Fruit fly (Drosophila melanogaster) whole organism, prepupa: ENCODE results near the gene Mettl3.

Experiments
- CG10669 ChIP-seq: fragments of 200-800 bp; sonication (Bioruptor generic); optimal IDR thresholded peaks from 3 replicates; lab custom pipeline; 2018; ENCODE audit warnings: missing biosample characterization, mild to moderate bottlenecking, missing genetic modification characterization, moderate library complexity
- CG11294 ChIP-seq: fragments of 200-800 bp; sonication (Bioruptor generic); IDR thresholded peaks from 2 replicates; pipeline ENCODE4 v1.3.6; 2022; ENCODE audit warnings: missing biosample characterization, missing genetic modification characterization
- CG11762 ChIP-seq: fragments of 200-800 bp; sonication (Bioruptor generic); optimal IDR thresholded peaks from 3 replicates; lab custom pipeline; 2016; ENCODE audit warnings: missing biosample characterization, missing genetic modification characterization; ENCODE audit not compliant: insufficient read depth
- CG11902 ChIP-seq: fragments of 200-800 bp; sonication (Bioruptor generic); optimal IDR thresholded peaks from 3 replicates; lab custom pipeline; 2016; ENCODE audit warnings: missing biosample characterization, missing genetic modification characterization
- CG15336 ChIP-seq: fragments of 200-800 bp; sonication (Bioruptor generic); IDR thresholded peaks from 2 replicates; pipeline ENCODE4 v1.3.6; 2022; ENCODE audit warnings: missing biosample characterization, missing genetic modification characterization
- CG1621 ChIP-seq: fragments of 200-800 bp; sonication (Bioruptor generic); optimal IDR thresholded peaks from 3 replicates; lab custom pipeline; 2018; ENCODE audit warnings: missing biosample characterization, mild to moderate bottlenecking, missing genetic modification characterization
- CG16779 ChIP-seq: fragments of 200-800 bp; sonication (Bioruptor generic); optimal IDR thresholded peaks from 3 replicates; lab custom pipeline; 2017; ENCODE audit warnings: missing biosample characterization, mild to moderate bottlenecking, missing genetic modification characterization
- CG3032 ChIP-seq: fragments of 200-800 bp; optimal IDR thresholded peaks from 2 replicates; lab custom pipeline; 2019; ENCODE audit warnings: missing biosample characterization, mild to moderate bottlenecking, missing genetic modification characterization, moderate library complexity
- CG32006 ChIP-seq: fragments of 200-800 bp; sonication (Bioruptor generic); optimal IDR thresholded peaks from 3 replicates; lab custom pipeline; 2017; ENCODE audit warnings: missing biosample characterization, mild to moderate bottlenecking, missing genetic modification characterization
- CG34406 ChIP-seq: fragments of 200-800 bp; sonication (Bioruptor generic); optimal IDR thresholded peaks from 3 replicates; lab custom pipeline; 2016; ENCODE audit warnings: missing biosample characterization, missing genetic modification characterization
- CG3919 ChIP-seq: fragments of 200-800 bp; sonication (Bioruptor generic); optimal IDR thresholded peaks from 3 replicates; lab custom pipeline; 2016; ENCODE audit warnings: missing biosample characterization, missing genetic modification characterization
- CG4318 ChIP-seq: fragments of 200-800 bp; sonication (Bioruptor generic); optimal IDR thresholded peaks from 3 replicates; lab custom pipeline; 2017; ENCODE audit warnings: missing biosample characterization, mild to moderate bottlenecking, missing genetic modification characterization
- CG6163 ChIP-seq: fragments of 200-800 bp; sonication (Bioruptor generic); IDR thresholded peaks from 3 replicates; pipeline ENCODE4 v1.3.6; 2022; ENCODE audit warnings: missing biosample characterization, missing genetic modification characterization
- CG6792 ChIP-seq: fragments of 200-800 bp; sonication (Bioruptor generic); optimal IDR thresholded peaks from 3 replicates; lab custom pipeline; 2016; ENCODE audit warnings: missing biosample characterization, missing genetic modification characterization
- CG6808 ChIP-seq: fragments of 200-800 bp; sonication (Bioruptor generic); optimal IDR thresholded peaks from 3 replicates; lab custom pipeline; 2017; ENCODE audit warnings: missing biosample characterization, missing genetic modification characterization, mild to moderate bottlenecking, moderate library complexity, missing genetic modification reagents
- CG6854 ChIP-seq: fragments of 200-800 bp; sonication (Bioruptor generic); optimal IDR thresholded peaks from 2 replicates; lab custom pipeline; 2017; ENCODE audit warnings: missing biosample characterization, mild to moderate bottlenecking, missing genetic modification characterization
- CG7368 ChIP-seq: fragments of 200-800 bp; sonication (Bioruptor generic); optimal IDR thresholded peaks from 3 replicates; lab custom pipeline; 2016; ENCODE audit warnings: missing biosample characterization, missing genetic modification characterization
- CG8119 ChIP-seq: fragments of 200-800 bp; sonication (Bioruptor generic); IDR thresholded peaks from 3 replicates; pipeline ENCODE4 v1.3.6; 2022; ENCODE audit warnings: missing biosample characterization, missing genetic modification characterization
- CG8319 ChIP-seq: fragments of 200-800 bp; sonication (Bioruptor generic); optimal IDR thresholded peaks from 3 replicates; lab custom pipeline; 2016; ENCODE audit warnings: missing biosample characterization, missing genetic modification characterization
- CG9139 ChIP-seq: fragments of 200-800 bp; sonication (Bioruptor generic); optimal IDR thresholded peaks from 3 replicates; lab custom pipeline; 2017; ENCODE audit warnings: missing biosample characterization, mild to moderate bottlenecking, missing genetic modification characterization
- Eip75B ChIP-seq: fragments of 200-800 bp; sonication (Bioruptor generic); optimal IDR thresholded peaks from 3 replicates; lab custom pipeline; 2016; ENCODE audit warnings: missing biosample characterization, missing genetic modification characterization
- Eip78C ChIP-seq: fragments of 200-800 bp; sonication (Bioruptor generic); peaks from one replicate; lab custom pipeline; 2016; ENCODE audit warnings: missing biosample characterization, missing genetic modification characterization
- Ets21C ChIP-seq: fragments of 200-800 bp; sonication (Bioruptor generic); optimal IDR thresholded peaks from 3 replicates; lab custom pipeline; 2016; ENCODE audit warnings: missing biosample characterization, missing genetic modification characterization
- Ets96B ChIP-seq: fragments of 200-800 bp; optimal IDR thresholded peaks from 2 replicates; lab custom pipeline; 2019; ENCODE audit warnings: missing biosample characterization, mild to moderate bottlenecking, missing genetic modification characterization, moderate library complexity
- Gug ChIP-seq: fragments of 200-800 bp; sonication (Bioruptor generic); IDR thresholded peaks from 2 replicates; pipeline ENCODE4 v1.3.6; 2022; ENCODE audit warnings: missing biosample characterization, missing genetic modification characterization
- Hr38 ChIP-seq: sonication (Bioruptor generic); optimal IDR thresholded peaks from 2 replicates; lab custom pipeline; 2016; ENCODE audit warnings: missing biosample characterization, missing genetic modification characterization
- Hr39 ChIP-seq: fragments of 200-800 bp; sonication (Bioruptor generic); optimal IDR thresholded peaks from 2 replicates; lab custom pipeline; 2016; ENCODE audit warnings: missing biosample characterization, missing genetic modification characterization
- Hr4 ChIP-seq: fragments of 200-800 bp; sonication (Bioruptor generic); optimal IDR thresholded peaks from 3 replicates; lab custom pipeline; 2016; ENCODE audit warnings: missing biosample characterization, missing genetic modification characterization
- Lpt ChIP-seq: fragments of 200-800 bp; sonication (Bioruptor generic); optimal IDR thresholded peaks from 3 replicates; lab custom pipeline; 2016; ENCODE audit warnings: missing biosample characterization, missing genetic modification characterization
- OdsH ChIP-seq: fragments of 200-800 bp; sonication (Bioruptor generic); optimal IDR thresholded peaks from 3 replicates; lab custom pipeline; 2016; ENCODE audit warnings: missing biosample characterization, missing genetic modification characterization
- Smox ChIP-seq: fragments of 200-800 bp; sonication (Bioruptor generic); optimal IDR thresholded peaks from 3 replicates; lab custom pipeline; 2016; ENCODE audit warnings: missing biosample characterization, missing genetic modification characterization
- Sox102F ChIP-seq: fragments of 200-800 bp; sonication (Bioruptor generic); optimal IDR thresholded peaks from 2 replicates; lab custom pipeline; 2016; ENCODE audit warnings: missing biosample characterization, mild to moderate bottlenecking, missing genetic modification characterization
- Sox14 ChIP-seq: fragments of 200-800 bp; sonication (Bioruptor generic); optimal IDR thresholded peaks from 3 replicates; lab custom pipeline; 2016; ENCODE audit warnings: missing biosample characterization, missing genetic modification characterization
- Sox15 ChIP-seq: fragments of 200-800 bp; sonication (Bioruptor generic); optimal IDR thresholded peaks from 3 replicates; lab custom pipeline; 2016; ENCODE audit warnings: missing biosample characterization, missing genetic modification characterization
- achi ChIP-seq: fragments of 200-800 bp; sonication (Bioruptor generic); optimal IDR thresholded peaks from 3 replicates; lab custom pipeline; 2016; ENCODE audit warnings: missing biosample characterization, missing genetic modification characterization
- acj6 ChIP-seq: fragments of 200-800 bp; sonication (Bioruptor generic); optimal IDR thresholded peaks from 3 replicates; lab custom pipeline; 2016; ENCODE audit warnings: missing biosample characterization, missing genetic modification characterization
- cyc ChIP-seq: fragments of 200-800 bp; sonication (Bioruptor generic); optimal IDR thresholded peaks from 3 replicates; lab custom pipeline; 2016; ENCODE audit warnings: missing biosample characterization, missing genetic modification characterization
- dac ChIP-seq: fragments of 200-800 bp; sonication (Bioruptor generic); optimal IDR thresholded peaks from 2 replicates; lab custom pipeline; 2017; ENCODE audit warnings: missing biosample characterization, mild to moderate bottlenecking, missing genetic modification characterization
- eg ChIP-seq: fragments of 200-800 bp; sonication (Bioruptor generic); IDR thresholded peaks from 3 replicates; pipeline ENCODE4 v1.3.6; 2022; ENCODE audit warnings: missing biosample characterization, missing genetic modification characterization
- esn ChIP-seq: fragments of 200-800 bp; sonication (Bioruptor generic); optimal IDR thresholded peaks from 2 replicates; lab custom pipeline; 2016; ENCODE audit warnings: missing biosample characterization, mild to moderate bottlenecking, missing genetic modification characterization, moderate library complexity
- lz ChIP-seq: fragments of 200-800 bp; sonication (Bioruptor generic); optimal IDR thresholded peaks from 3 replicates; lab custom pipeline; 2016; ENCODE audit warnings: missing biosample characterization, missing genetic modification characterization
- salr ChIP-seq, 2 experiments: fragments of 200-800 bp; sonication (Bioruptor generic); optimal IDR thresholded peaks; 3 replicates each; lab custom pipeline; 2016 to 2018; ENCODE audit warnings: missing biosample characterization in 2 of 2, missing genetic modification characterization in 2 of 2, mild to moderate bottlenecking in 1 of 2
- spab ChIP-seq: fragments of 200-800 bp; sonication (Bioruptor generic); optimal IDR thresholded peaks from 2 replicates; lab custom pipeline; 2017; ENCODE audit warnings: missing biosample characterization, mild to moderate bottlenecking, missing genetic modification characterization, missing genetic modification reagents
- ss ChIP-seq, 2 experiments: fragments of 200-800 bp; sonication (Bioruptor generic); optimal IDR thresholded peaks; 2 replicates in 1 of 2; 3 replicates in 1 of 2; lab custom pipeline; 2017 to 2018; ENCODE audit warnings: mild to moderate bottlenecking in 2 of 2, missing biosample characterization in 2 of 2, missing genetic modification characterization in 2 of 2, moderate library complexity in 1 of 2
- svp ChIP-seq: fragments of 200-800 bp; sonication (Bioruptor generic); peaks from one replicate; lab custom pipeline; 2016; ENCODE audit warnings: missing biosample characterization, missing genetic modification characterization
- topi ChIP-seq: fragments of 200-800 bp; sonication (Bioruptor generic); optimal IDR thresholded peaks from 3 replicates; lab custom pipeline; 2016; ENCODE audit warnings: missing biosample characterization, missing genetic modification characterization
- vri ChIP-seq: fragments of 200-800 bp; sonication (Bioruptor generic); optimal IDR thresholded peaks from 3 replicates; lab custom pipeline; 2016; ENCODE audit warnings: missing biosample characterization, mild to moderate bottlenecking, missing genetic modification characterization

The Mettl3 gene

dm6 chr3R:24017648-24018047, 14.3 kb upstream of the Mettl3 start (continued):
- no peak for TF ChIP-seq achi
- peak; percentile 57 for TF ChIP-seq CG32006 (GFP tag; lab: Kevin White, UChicago)
- TF ChIP-seq CG11294 (GFP tag; lab: Robert Waterston, UW): no peak
- no peak for TF ChIP-seq Hr39 (GFP tag; lab: Kevin White, UChicago)
- TF ChIP-seq acj6 (GFP tag; lab: Kevin White, UChicago): peak; percentile 11
- no peak for TF ChIP-seq spab (GFP tag; lab: Kevin White, UChicago)
- no peak for TF ChIP-seq CG10669
- no peak for TF ChIP-seq Sox102F
- no peak for TF ChIP-seq CG9139 (GFP tag; lab: Kevin White, UChicago)
- no peak for TF ChIP-seq CG3919 (GFP tag; lab: Kevin White, UChicago)
- no peak for TF ChIP-seq CG7368 (GFP tag; lab: Kevin White, UChicago)
- no peak for TF ChIP-seq salr (GFP tag; optimal IDR thresholded peaks at IDR 0.05; lab: Kevin White, UChicago)
- no peak for TF ChIP-seq Hr38 (GFP tag; lab: Kevin White, UChicago)
- no peak for TF ChIP-seq topi (GFP tag; lab: Kevin White, UChicago)
- TF ChIP-seq CG8119: peak; percentile 44; the same call in 1 of the 3 replicates
- no peak for TF ChIP-seq dac (GFP tag; lab: Kevin White, UChicago)
- TF ChIP-seq CG4318: no peak
- TF ChIP-seq CG1621 (tag; lab: Kevin White, UChicago): no peak
- no peak for TF ChIP-seq CG8319 (GFP tag; lab: Kevin White, UChicago)
- TF ChIP-seq Hr4 (GFP tag; lab: Kevin White, UChicago): peak; percentile 76
- no peak for TF ChIP-seq CG34406 (GFP tag; lab: Kevin White, UChicago)
- no peak for TF ChIP-seq vri (GFP tag; lab: Kevin White, UChicago)

dm6 chr3R:24021895-24022294, 10.1 kb upstream of the Mettl3 start:
- TF ChIP-seq Eip78C (GFP tag; lab: Kevin White, UChicago) (no peak), CG32006 (GFP tag; lab: Kevin White, UChicago) (no peak), Sox14 (GFP tag; lab: Kevin White, UChicago) (no peak), CG3919 (GFP tag; lab: Kevin White, UChicago) (no peak), CG9139 (GFP tag; lab: Kevin White, UChicago) (no peak), Gug (GFP tag; lab: Robert Waterston, UW) (no peak), CG6792 (GFP tag; lab: Kevin White, UChicago) (no peak), CG15336 (no peak), CG4318 (no peak), Ets96B (no peak), Smox (GFP tag; lab: Kevin White, UChicago) (no peak)

dm6 chr3R:24024123-24024522, 7.8 kb upstream of the Mettl3 start:
- TF ChIP-seq CG6163: no peak
- TF ChIP-seq CG16779 (tag; lab: Kevin White, UChicago): peak; percentile 13
- no peak for TF ChIP-seq CG11762
- TF ChIP-seq cyc: no peak
- peak; percentile 61 for TF ChIP-seq CG6808 (GFP tag; lab: Kevin White, UChicago)
- peak; percentile 47 for TF ChIP-seq CG3032
- TF ChIP-seq CG8319 (GFP tag; lab: Kevin White, UChicago): no peak
- TF ChIP-seq Sox102F: no peak
- no peak for TF ChIP-seq Ets21C (GFP tag; lab: Kevin White, UChicago)
- peak; percentile 31 for TF ChIP-seq acj6 (GFP tag; lab: Kevin White, UChicago)
- no peak for TF ChIP-seq CG11902 (GFP tag; lab: Kevin White, UChicago)
- TF ChIP-seq topi (GFP tag; lab: Kevin White, UChicago): no peak
- peak; percentile 20 to 30 for TF ChIP-seq ss (GFP tag; optimal IDR thresholded peaks at IDR 0.05; lab: Kevin White, UChicago)
- TF ChIP-seq vri (GFP tag; lab: Kevin White, UChicago): no peak
- TF ChIP-seq eg: peak; percentile 43; the same call in 2 of the 3 replicates
- TF ChIP-seq CG8119: peak; percentile 45; the same call in 1 of the 3 replicates
- peak; percentile 43 for TF ChIP-seq OdsH (GFP tag; lab: Kevin White, UChicago)
- TF ChIP-seq CG6792 (GFP tag; lab: Kevin White, UChicago): peak; percentile 27
- no peak for TF ChIP-seq Sox15 (GFP tag; lab: Kevin White, UChicago)
- TF ChIP-seq CG6854 (GFP tag; lab: Kevin White, UChicago): no peak
- peak; percentile 55 for TF ChIP-seq Hr4 (GFP tag; lab: Kevin White, UChicago)
- no peak for TF ChIP-seq CG34406 (GFP tag; lab: Kevin White, UChicago)
- TF ChIP-seq CG7368 (GFP tag; lab: Kevin White, UChicago): no peak
- no peak for TF ChIP-seq esn
- no peak for TF ChIP-seq svp (GFP tag; lab: Kevin White, UChicago)
- no peak for TF ChIP-seq lz (GFP tag; lab: Kevin White, UChicago)
- no peak for TF ChIP-seq Smox (GFP tag; lab: Kevin White, UChicago)
- TF ChIP-seq Eip75B (GFP tag; lab: Kevin White, UChicago): peak; percentile 39
- TF ChIP-seq Hr38 (GFP tag; lab: Kevin White, UChicago): no peak
- no peak for TF ChIP-seq CG11294 (GFP tag; lab: Robert Waterston, UW)
- TF ChIP-seq Lpt (GFP tag; lab: Kevin White, UChicago): peak; percentile 51
- peak; percentile 0 for TF ChIP-seq dac (GFP tag; lab: Kevin White, UChicago)
